Worm (Caenorhabditis elegans) whole organism, mixed stage, embryonic: Measurements from ENCODE around the gene ZK971.1.

ENCODE experiments used
- cnd-1 ChIP-seq: fragments of 200-800 bp; sonication (Bioruptor generic); optimal IDR thresholded peaks from 2 replicates; lab custom pipeline; 2018; ENCODE audit warnings: mild to moderate bottlenecking, missing genetic modification characterization, missing compliant biosample characterization
- elt-3 ChIP-seq: fragments of 150-350 bp; optimal IDR thresholded peaks from 2 replicates; lab custom pipeline; 2014; ENCODE audit warnings: missing biosample characterization, missing genetic modification characterization
- ham-2 ChIP-seq: fragments of 200-800 bp; sonication (Bioruptor generic); optimal IDR thresholded peaks from 2 replicates; lab custom pipeline; 2018; ENCODE audit warnings: mild to moderate bottlenecking, missing genetic modification characterization, missing compliant biosample characterization
- lin-13 ChIP-seq: fragments of 150-350 bp; optimal IDR thresholded peaks from 2 replicates; lab custom pipeline; 2014; ENCODE audit warnings: missing biosample characterization, missing genetic modification characterization
- nhr-12 ChIP-seq: fragments of 150-350 bp; optimal IDR thresholded peaks from 2 replicates; lab custom pipeline; 2014; ENCODE audit warnings: missing biosample characterization, missing genetic modification characterization
- nhr-28 ChIP-seq: fragments of 150-350 bp; optimal IDR thresholded peaks from 2 replicates; lab custom pipeline; 2014; ENCODE audit warnings: missing biosample characterization, missing genetic modification characterization
- nhr-76 ChIP-seq: sonication (generic microtip); optimal IDR thresholded peaks from 2 replicates; lab custom pipeline; 2017; ENCODE audit warnings: missing biosample characterization, missing genetic modification characterization
- pha-4 ChIP-seq: fragments of 150-350 bp; optimal IDR thresholded peaks from 2 replicates; lab custom pipeline; 2018; ENCODE audit warnings: missing biosample characterization, missing genetic modification reagents, missing genetic modification characterization
- snpc-4 ChIP-seq: fragments of 150-350 bp; optimal IDR thresholded peaks from 2 replicates; lab custom pipeline; 2014; ENCODE audit warnings: missing biosample characterization, missing genetic modification characterization
- unc-62 ChIP-seq: fragments of 150-350 bp; optimal IDR thresholded peaks from 2 replicates; lab custom pipeline; 2014; ENCODE audit warnings: missing biosample characterization, missing genetic modification reagents, missing genetic modification characterization
- ztf-11 ChIP-seq: fragments of 150-350 bp; optimal IDR thresholded peaks from 2 replicates; lab custom pipeline; 2014; ENCODE audit warnings: missing biosample characterization, missing genetic modification characterization

DNA sequence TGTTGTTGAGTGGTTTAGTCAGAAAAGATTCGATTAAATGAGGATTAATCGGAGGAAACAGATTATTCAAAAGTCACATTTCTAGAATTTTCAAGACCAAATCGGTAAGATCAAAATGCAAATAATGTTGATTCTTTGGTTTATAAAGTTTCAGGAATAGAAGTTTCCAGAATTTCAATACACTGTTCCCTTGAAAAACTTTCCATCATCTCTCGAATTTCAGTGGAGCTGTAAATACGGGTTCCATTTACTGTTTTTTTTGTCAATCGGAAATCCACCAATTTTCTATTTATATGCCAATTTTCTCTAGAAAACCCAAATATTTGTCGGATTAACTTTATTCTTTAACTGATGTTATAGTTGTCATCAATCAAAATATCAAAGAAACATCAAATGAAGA, 3.7 kb upstream of the ZK971.1 start:
- TF ChIP-seq nhr-12 (tag; lab: Kevin White, UChicago) (no peak), lin-13 (no peak), ztf-11 (tag; lab: Kevin White, UChicago) (no peak), nhr-28 (no peak), unc-62 (GFP tag; lab: Kevin White, UChicago) (no peak), elt-3 (no peak), pha-4 (tag; lab: Kevin White, UChicago) (no peak), nhr-76 (no peak), snpc-4 (tag; lab: Kevin White, UChicago) (no peak), cnd-1 (tag; lab: Kevin White, UChicago) (no peak), ham-2 (GFP tag; lab: Kevin White, UChicago) (no peak)
